Fruit fly (Drosophila melanogaster) whole organism, pupa: Measurements from ENCODE around the gene Qsox3.

Experiments used
- Snoo ChIP-seq: fragments of 200-800 bp; sonication (Bioruptor generic); optimal IDR thresholded peaks from 3 replicates; lab custom pipeline; 2017; ENCODE audit warnings: missing biosample characterization, mild to moderate bottlenecking, missing genetic modification characterization, inconsistent platforms
- gl ChIP-seq: fragments of 200-800 bp; sonication (Bioruptor generic); optimal IDR thresholded peaks from 2 replicates; lab custom pipeline; 2018; ENCODE audit warnings: missing biosample characterization, mild to moderate bottlenecking, missing genetic modification characterization
- rn ChIP-seq: fragments of 200-800 bp; sonication (Bioruptor generic); IDR thresholded peaks from 2 replicates; pipeline ENCODE4 v1.3.6; 2022; ENCODE audit warnings: missing biosample characterization, missing genetic modification characterization

- TF ChIP-seq rn (GFP tag; lab: Robert Waterston, UW), result no peak
- TF ChIP-seq Snoo (tag; lab: Kevin White, UChicago), result no peak
- no peak for TF ChIP-seq gl (tag; lab: Kevin White, UChicago)
Measured at dm6 chr3R:21863817-21864384, 47.7 kb upstream of the Qsox3 start.
